Fruit fly (Drosophila melanogaster): ENCODE results near the gene LSm-4.

LSm-4 gene

DNA sequence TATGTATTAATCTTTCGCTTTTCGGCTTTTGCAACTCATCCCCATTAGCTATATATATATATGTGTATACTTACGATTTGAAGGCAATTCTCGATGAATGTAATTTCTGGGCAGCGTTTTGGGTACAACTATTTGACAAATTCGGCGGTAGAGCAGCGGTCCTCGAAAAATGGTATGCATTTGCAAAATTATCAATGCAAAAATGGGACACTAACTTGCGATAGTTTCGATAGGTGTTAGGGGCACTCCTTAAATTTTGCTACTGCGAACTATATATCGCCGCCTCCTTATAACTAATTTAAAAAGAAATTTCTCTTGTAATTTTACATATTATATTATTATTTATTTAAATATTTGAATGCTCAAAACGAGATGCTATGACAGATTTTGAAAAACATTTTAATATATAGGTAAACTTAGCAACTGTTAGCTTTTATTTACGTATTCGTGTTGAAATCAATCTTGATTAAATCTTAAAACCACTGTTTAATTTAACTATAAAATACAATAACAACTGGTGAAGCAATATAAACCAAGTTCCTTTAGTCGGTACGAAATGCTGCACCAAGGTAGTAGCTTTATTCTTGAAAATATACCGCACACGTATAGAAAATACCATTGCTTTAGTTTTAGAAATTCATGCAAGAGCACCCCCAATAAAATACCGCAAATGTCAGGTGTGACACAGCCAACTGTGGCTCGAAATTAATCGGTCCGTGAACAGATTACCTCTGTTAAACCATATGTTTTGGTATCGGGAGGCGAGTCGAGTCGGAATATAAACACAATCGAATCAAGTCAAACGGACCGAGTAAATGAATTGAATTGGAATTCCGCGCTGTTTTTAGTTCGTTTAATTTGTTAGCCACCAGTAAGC is 8.5 kb upstream of the LSm-4 start, which contains the start of the genes CG5355 and Klp31E (continued):
- no peak for TF ChIP-seq H15 (GFP tag; IDR thresholded peaks at IDR 0.05)
- no peak for TF ChIP-seq Sox102F (GFP tag; optimal IDR thresholded peaks at IDR 0.05)
- TF ChIP-seq hbn (GFP tag; IDR thresholded peaks at IDR 0.05; ENCODE audit: partially characterized antibody), result peak; percentile 80
- TF ChIP-seq unpg (GFP tag; optimal IDR thresholded peaks at IDR 0.05), result peak; percentile 48
- TF ChIP-seq Vsx1 (GFP tag; optimal IDR thresholded peaks at IDR 0.05), result no peak
- TF ChIP-seq CHES-1-like (GFP tag; optimal IDR thresholded peaks at IDR 0.05), result peak; percentile 29
- TF ChIP-seq Side (GFP tag; optimal IDR thresholded peaks at IDR 0.05), result peak; percentile 42
- no peak for TF ChIP-seq corto (GFP tag; optimal IDR thresholded peaks at IDR 0.05)
- peak; percentile 81 for TF ChIP-seq CG2116 (GFP tag; optimal IDR thresholded peaks at IDR 0.05)
- no peak for TF ChIP-seq crc (GFP tag; optimal IDR thresholded peaks at IDR 0.05)
- 0 out of 3 replicates have a peak, but pooled peaks have one; percentile 45 for TF ChIP-seq B-H1 (GFP tag; IDR thresholded peaks at IDR 0.05)
- TF ChIP-seq CG10462 (GFP tag; optimal IDR thresholded peaks at IDR 0.05), result peak; percentile 24
- TF ChIP-seq CG12104 (GFP tag; optimal IDR thresholded peaks at IDR 0.05), result peak; percentile 69
- peak; percentile 19 for TF ChIP-seq Lhr (GFP tag; optimal IDR thresholded peaks at IDR 0.05)
- TF ChIP-seq CG13287 (GFP tag; IDR thresholded peaks at IDR 0.05; ENCODE audit: partially characterized antibody), result peak; percentile 75
- peak; percentile 58 for TF ChIP-seq pum (GFP tag; optimal IDR thresholded peaks at IDR 0.05)
- TF ChIP-seq CG6854 (GFP tag; optimal IDR thresholded peaks at IDR 0.05), result no peak
- TF ChIP-seq CG14667 (GFP tag; IDR thresholded peaks at IDR 0.05), result peak; percentile 43; the same call in 1 of the 2 replicates
- TF ChIP-seq Gug (GFP tag; IDR thresholded peaks at IDR 0.05), result no peak
- peak; percentile 52; the same call in 1 of the 3 replicates for TF ChIP-seq ken (GFP tag; IDR thresholded peaks at IDR 0.05)
- peak; percentile 12 for TF ChIP-seq slou (GFP tag; optimal IDR thresholded peaks at IDR 0.05)
- TF ChIP-seq Usf (GFP tag; optimal IDR thresholded peaks at IDR 0.05), result peak; percentile 71
- TF ChIP-seq Drgx (GFP tag; IDR thresholded peaks at IDR 0.05), result peak; percentile 37
- TF ChIP-seq eve (GFP tag; optimal IDR thresholded peaks at IDR 0.05), result no peak
- TF ChIP-seq CG11695 (GFP tag; IDR thresholded peaks at IDR 0.05), result no peak; the same call in 2 of the 3 replicates
- TF ChIP-seq CG18011 (GFP tag; optimal IDR thresholded peaks at IDR 0.05), result no peak
- TF ChIP-seq CG7928 (GFP tag; optimal IDR thresholded peaks at IDR 0.05), result no peak
- TF ChIP-seq tna (GFP tag; IDR thresholded peaks at IDR 0.05; ENCODE audit: partially characterized antibody), result no peak
- peak; percentile 8; the same call in 1 of the 2 replicates for TF ChIP-seq CG17328 (GFP tag; IDR thresholded peaks at IDR 0.05)
- TF ChIP-seq Fer3 (tag; optimal IDR thresholded peaks at IDR 0.05), result peak; percentile 49
- TF ChIP-seq jing (GFP tag; optimal IDR thresholded peaks at IDR 0.05), result no peak
- TF ChIP-seq Mad (GFP tag; optimal IDR thresholded peaks at IDR 0.05), result peak; percentile 42
- TF ChIP-seq Stat92E (GFP tag; optimal IDR thresholded peaks at IDR 0.05), result no peak
- TF ChIP-seq Ptx1 (GFP tag; IDR thresholded peaks at IDR 0.05), result peak; percentile 71
- TF ChIP-seq phol (tag; optimal IDR thresholded peaks at IDR 0.05), result peak; percentile 83
- TF ChIP-seq Max (GFP tag; optimal IDR thresholded peaks at IDR 0.05), result peak; percentile 28
- TF ChIP-seq CG14050 (GFP tag; IDR thresholded peaks at IDR 0.05), result no peak
- TF ChIP-seq CG3163 (GFP tag; optimal IDR thresholded peaks at IDR 0.05), result peak; percentile 31
- TF ChIP-seq repo (GFP tag; optimal IDR thresholded peaks at IDR 0.05), result no peak
- no peak for TF ChIP-seq CG8089 (GFP tag; optimal IDR thresholded peaks at IDR 0.05)
- peak; percentile 57 for TF ChIP-seq jumu (GFP tag; optimal IDR thresholded peaks at IDR 0.05)
- TF ChIP-seq gsb (GFP tag; IDR thresholded peaks at IDR 0.05), result no peak
- 0 out of 2 replicates have a peak, but pooled peaks have one; percentile 26 for TF ChIP-seq stc (GFP tag; IDR thresholded peaks at IDR 0.05)
- TF ChIP-seq Abd-B (GFP tag; optimal IDR thresholded peaks at IDR 0.05), result no peak
- peak; percentile 87 for TF ChIP-seq CG9727 (GFP tag; optimal IDR thresholded peaks at IDR 0.05)
- TF ChIP-seq Dfd (GFP tag; optimal IDR thresholded peaks at IDR 0.05), result no peak
- TF ChIP-seq D (optimal IDR thresholded peaks at IDR 0.05), result no peak
- TF ChIP-seq D (GFP tag; optimal IDR thresholded peaks at IDR 0.05), result peak; percentile 66
- no peak for TF ChIP-seq Hey (tag; optimal IDR thresholded peaks at IDR 0.05)

Data from whole organism, embryonic.